Worm (Caenorhabditis elegans): ENCODE results near the gene set-2.

set-2 gene

DNA sequence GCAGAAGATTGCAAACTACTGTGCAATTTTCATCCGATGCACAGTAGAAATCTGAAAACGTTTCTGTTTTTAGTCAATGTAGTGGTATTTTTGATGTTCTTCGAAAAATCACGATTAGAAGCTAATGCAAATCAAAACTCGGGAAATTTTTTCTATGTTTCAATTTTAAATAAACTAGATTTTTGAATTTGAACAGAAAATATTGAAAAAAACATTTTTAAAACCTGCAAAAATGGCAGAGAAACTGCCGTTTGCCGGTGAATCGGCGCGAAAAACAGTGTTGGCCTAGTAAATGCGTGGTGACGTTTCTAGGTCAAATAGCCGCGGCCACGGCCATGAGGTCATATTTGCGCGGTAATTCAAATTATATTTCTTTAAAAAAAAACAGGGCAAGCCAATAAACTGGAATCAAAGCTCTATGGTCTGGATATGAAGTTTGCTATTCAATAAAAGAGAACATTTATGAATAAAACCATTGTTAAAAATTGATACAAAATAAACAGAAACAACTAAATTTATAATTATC is at the start of gene set-2 (continued):
- TF ChIP-seq tbx-2 (tag; optimal IDR thresholded peaks at IDR 0.05), result peak; percentile 85
- peak; percentile 65 for TF ChIP-seq nhr-20 (tag; optimal IDR thresholded peaks at IDR 0.05)
- TF ChIP-seq C34B4.2 (tag; optimal IDR thresholded peaks at IDR 0.05), result no peak
- peak; percentile 55 for TF ChIP-seq mep-1 (tag; optimal IDR thresholded peaks at IDR 0.05)
- peak; percentile 62 for TF ChIP-seq fkh-8 (tag; optimal IDR thresholded peaks at IDR 0.05)
- TF ChIP-seq nhr-85 (tag), result peak; percentile 87
- TF ChIP-seq fos-1 (tag; optimal IDR thresholded peaks at IDR 0.05), result no peak
- TF ChIP-seq ceh-88 (GFP tag; IDR thresholded peaks at IDR 0.05), result no peak
- TF ChIP-seq nhr-90 (tag; optimal IDR thresholded peaks at IDR 0.05; ENCODE audit: poor library complexity), result peak; percentile 87
- peak; percentile 22 for TF ChIP-seq C16A3.4 (tag; optimal IDR thresholded peaks at IDR 0.05)
- TF ChIP-seq aha-1 (tag; optimal IDR thresholded peaks at IDR 0.05), result no peak
- TF ChIP-seq ces-1 (GFP tag; optimal IDR thresholded peaks at IDR 0.05), result no peak
- peak; percentile 87 to 93 (median 92) for TF ChIP-seq dpl-1 (GFP tag; optimal IDR thresholded peaks at IDR 0.05)
- no peak for TF ChIP-seq ceh-8 (GFP tag; optimal IDR thresholded peaks at IDR 0.05)
- no peak for TF ChIP-seq egl-27 (tag; optimal IDR thresholded peaks at IDR 0.05)
- TF ChIP-seq Y116A8C.19 (tag; optimal IDR thresholded peaks at IDR 0.05; ENCODE audit: borderline replicate concordance), result peak; percentile 28
- TF ChIP-seq alr-1 (tag; optimal IDR thresholded peaks at IDR 0.05; ENCODE audit: borderline replicate concordance), result no peak
- peak; percentile 74 for TF ChIP-seq snu-23 (GFP tag; optimal IDR thresholded peaks at IDR 0.05)
- no peak for TF ChIP-seq pag-3 (tag; optimal IDR thresholded peaks at IDR 0.05; ENCODE audit: borderline replicate concordance, insufficient read depth)
- peak; percentile 16 to 44 (median 27) for TF ChIP-seq ceh-82 (tag; optimal IDR thresholded peaks at IDR 0.05)
- peak; percentile 79 for TF ChIP-seq fkh-4 (tag; optimal IDR thresholded peaks at IDR 0.05; ENCODE audit: borderline replicate concordance)
- TF ChIP-seq efl-1 (optimal IDR thresholded peaks at IDR 0.05), result peak; percentile 93 to 95
- TF ChIP-seq efl-1 (GFP tag; optimal IDR thresholded peaks at IDR 0.05 in 1 of 2), result peak; percentile 93 to 99
- no peak for TF ChIP-seq mef-2 (tag; optimal IDR thresholded peaks at IDR 0.05)
- TF ChIP-seq sup-37 (GFP tag; optimal IDR thresholded peaks at IDR 0.05), result no peak
- TF ChIP-seq unc-62 (GFP tag; optimal IDR thresholded peaks at IDR 0.05), result no peak
- TF ChIP-seq hlh-4 (tag; optimal IDR thresholded peaks at IDR 0.05), result no peak
- TF ChIP-seq skn-1 (tag; optimal IDR thresholded peaks at IDR 0.05), result peak; percentile 54
- peak; percentile 93 for TF ChIP-seq lir-3 (tag; optimal IDR thresholded peaks at IDR 0.05; ENCODE audit: poor library complexity)
- no peak for TF ChIP-seq ets-5 (GFP tag; IDR thresholded peaks at IDR 0.05)
- TF ChIP-seq nhr-77 (tag; optimal IDR thresholded peaks at IDR 0.05), result peak; percentile 30

DNA sequence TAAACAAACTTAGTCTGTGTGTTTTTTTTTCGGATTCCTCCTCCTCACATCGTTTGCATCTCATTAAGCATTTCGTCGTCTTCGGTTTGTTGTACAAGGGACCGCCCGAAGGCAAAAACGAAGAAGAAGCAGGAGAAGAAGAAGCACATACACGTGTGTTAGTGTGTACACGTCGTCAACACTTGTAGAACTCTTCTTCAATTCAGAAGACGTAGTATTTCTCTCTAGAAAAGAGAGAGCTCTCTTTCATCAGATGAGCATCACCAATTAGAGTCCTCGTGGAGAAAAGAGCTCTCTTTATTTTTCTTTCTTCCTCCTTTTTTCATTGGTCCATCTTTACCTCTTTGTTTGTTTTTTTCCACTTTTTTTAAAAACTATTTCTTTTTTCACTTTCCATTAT is 38.1 kb upstream of the set-2 start:
- peak; percentile 66 for TF ChIP-seq lin-14 (GFP tag; optimal IDR thresholded peaks at IDR 0.05)
- no peak for TF ChIP-seq snu-23 (GFP tag; optimal IDR thresholded peaks at IDR 0.05)
- peak in 1 of 2 experiments; percentile 8 for TF ChIP-seq lsy-2 (tag; optimal IDR thresholded peaks at IDR 0.05)

DNA sequence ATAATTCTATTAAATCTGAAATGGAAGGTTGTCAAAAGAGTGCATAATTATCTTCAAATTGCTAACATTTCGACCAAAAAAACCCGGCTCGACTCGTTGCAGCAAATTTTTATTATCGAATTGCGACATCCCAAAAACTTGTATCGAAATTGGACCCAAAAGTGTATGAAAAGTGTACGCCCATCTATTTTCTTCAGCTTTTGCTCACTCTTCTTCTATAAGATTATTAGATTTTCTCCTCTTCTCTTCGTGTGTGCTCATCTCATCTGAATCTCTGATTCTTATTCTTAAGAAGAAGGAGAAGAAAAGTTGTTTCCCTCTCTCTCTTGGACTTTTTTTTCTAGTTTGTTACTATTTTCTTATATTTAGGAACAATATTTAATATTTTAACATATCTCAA is 37.2 kb upstream of the set-2 start:
- TF ChIP-seq ces-1 (GFP tag; optimal IDR thresholded peaks at IDR 0.05) (peak; percentile 85), unc-98 (GFP tag; IDR thresholded peaks at IDR 0.05) (no peak), mep-1 (tag; optimal IDR thresholded peaks at IDR 0.05) (peak; percentile 13), fkh-10 (GFP tag; optimal IDR thresholded peaks at IDR 0.05) (peak; percentile 75), nhr-71 (tag; optimal IDR thresholded peaks at IDR 0.05) (peak; percentile 8), lin-35 (GFP tag; optimal IDR thresholded peaks at IDR 0.05) (peak in 1 of 2 experiments; percentile 6), lin-14 (GFP tag; optimal IDR thresholded peaks at IDR 0.05) (peak; percentile 82), mdl-1 (tag; optimal IDR thresholded peaks at IDR 0.05) (no peak), nhr-12 (tag; optimal IDR thresholded peaks at IDR 0.05) (no peak), ceh-82 (tag; optimal IDR thresholded peaks at IDR 0.05) (peak in 1 of 3 experiments; percentile 25)

Data from whole organism, L1 larva.